Fruit fly (Drosophila melanogaster) whole organism, prepupa: Measurements from ENCODE around the gene Alms1b.

ENCODE experiments used
- CG10669 ChIP-seq: fragments of 200-800 bp; sonication (Bioruptor generic); optimal IDR thresholded peaks from 3 replicates; lab custom pipeline; 2018; ENCODE audit warnings: missing biosample characterization, mild to moderate bottlenecking, missing genetic modification characterization, moderate library complexity
- CG32006 ChIP-seq: fragments of 200-800 bp; sonication (Bioruptor generic); optimal IDR thresholded peaks from 3 replicates; lab custom pipeline; 2017; ENCODE audit warnings: missing biosample characterization, mild to moderate bottlenecking, missing genetic modification characterization
- CG6163 ChIP-seq: fragments of 200-800 bp; sonication (Bioruptor generic); IDR thresholded peaks from 3 replicates; pipeline ENCODE4 v1.3.6; 2022; ENCODE audit warnings: missing biosample characterization, missing genetic modification characterization
- CG6808 ChIP-seq: fragments of 200-800 bp; sonication (Bioruptor generic); optimal IDR thresholded peaks from 3 replicates; lab custom pipeline; 2017; ENCODE audit warnings: missing biosample characterization, missing genetic modification characterization, mild to moderate bottlenecking, moderate library complexity, missing genetic modification reagents
- Eip93F ChIP-seq: fragments of 200-800 bp; sonication (Bioruptor generic); optimal IDR thresholded peaks from 2 replicates; lab custom pipeline; 2016; ENCODE audit warnings: missing biosample characterization, mild to moderate bottlenecking, missing genetic modification characterization
- Ets21C ChIP-seq: fragments of 200-800 bp; sonication (Bioruptor generic); optimal IDR thresholded peaks from 3 replicates; lab custom pipeline; 2016; ENCODE audit warnings: missing biosample characterization, missing genetic modification characterization
- Gug ChIP-seq: fragments of 200-800 bp; sonication (Bioruptor generic); IDR thresholded peaks from 2 replicates; pipeline ENCODE4 v1.3.6; 2022; ENCODE audit warnings: missing biosample characterization, missing genetic modification characterization
- Hr39 ChIP-seq: fragments of 200-800 bp; sonication (Bioruptor generic); optimal IDR thresholded peaks from 2 replicates; lab custom pipeline; 2016; ENCODE audit warnings: missing biosample characterization, missing genetic modification characterization
- fd85E ChIP-seq: fragments of 200-800 bp; sonication (Bioruptor generic); optimal IDR thresholded peaks from 3 replicates; lab custom pipeline; 2016; ENCODE audit warnings: missing biosample characterization, missing genetic modification characterization
- spab ChIP-seq: fragments of 200-800 bp; sonication (Bioruptor generic); optimal IDR thresholded peaks from 2 replicates; lab custom pipeline; 2017; ENCODE audit warnings: missing biosample characterization, mild to moderate bottlenecking, missing genetic modification characterization, missing genetic modification reagents
- svp ChIP-seq: fragments of 200-800 bp; sonication (Bioruptor generic); peaks from one replicate; lab custom pipeline; 2016; ENCODE audit warnings: missing biosample characterization, missing genetic modification characterization
- vri ChIP-seq: fragments of 200-800 bp; sonication (Bioruptor generic); optimal IDR thresholded peaks from 3 replicates; lab custom pipeline; 2016; ENCODE audit warnings: missing biosample characterization, mild to moderate bottlenecking, missing genetic modification characterization

- TF ChIP-seq svp (GFP tag; lab: Kevin White, UChicago), result no peak
- TF ChIP-seq Hr39 (GFP tag; lab: Kevin White, UChicago), result no peak
- TF ChIP-seq vri (GFP tag; lab: Kevin White, UChicago), result no peak
- TF ChIP-seq CG6808 (GFP tag; lab: Kevin White, UChicago), result no peak
- TF ChIP-seq CG10669 (GFP tag; lab: Kevin White, UChicago), result no peak
- no peak for TF ChIP-seq Gug (GFP tag; lab: Robert Waterston, UW)
- no peak for TF ChIP-seq Ets21C (GFP tag; lab: Kevin White, UChicago)
- no peak for TF ChIP-seq fd85E (GFP tag; lab: Kevin White, UChicago)
- TF ChIP-seq CG32006, result no peak
- no peak for TF ChIP-seq spab (GFP tag; lab: Kevin White, UChicago)
- no peak for TF ChIP-seq Eip93F (GFP tag; lab: Kevin White, UChicago)
- no peak for TF ChIP-seq CG6163
These were observed 25.4 kb downstream of the Alms1b start for dm6 chrX:4605313-4605712.
